Fruit fly (Drosophila melanogaster) whole organism, pupa: Measurements from ENCODE around the gene spdo.

Source experiments
- CG10348 ChIP-seq: fragments of 200-800 bp; sonication (Bioruptor generic); IDR thresholded peaks from 2 replicates; pipeline ENCODE4 v1.3.6; 2022; ENCODE audit warnings: missing biosample characterization, missing genetic modification characterization
- CG12605 ChIP-seq: fragments of 200-800 bp; sonication (Bioruptor generic); IDR thresholded peaks from 2 replicates; pipeline ENCODE4 v1.3.6; 2022; ENCODE audit warnings: missing biosample characterization, missing genetic modification characterization
- CG13204 ChIP-seq: fragments of 200-800 bp; sonication (Bioruptor generic); optimal IDR thresholded peaks from 2 replicates; lab custom pipeline; 2018; ENCODE audit warnings: missing biosample characterization, mild to moderate bottlenecking, missing genetic modification characterization, moderate library complexity
- CG14655 ChIP-seq: fragments of 200-800 bp; sonication (Bioruptor generic); optimal IDR thresholded peaks from 3 replicates; lab custom pipeline; 2017; ENCODE audit warnings: mild to moderate bottlenecking, missing biosample characterization, missing genetic modification reagents, missing genetic modification characterization
- CG15710 ChIP-seq: fragments of 200-800 bp; sonication (Bioruptor generic); optimal IDR thresholded peaks from 2 replicates; lab custom pipeline; 2018; ENCODE audit warnings: missing biosample characterization, mild to moderate bottlenecking, missing genetic modification characterization, moderate library complexity
- CG17806 ChIP-seq: fragments of 200-800 bp; sonication (Bioruptor generic); optimal IDR thresholded peaks from 2 replicates; lab custom pipeline; 2018; ENCODE audit warnings: missing biosample characterization, mild to moderate bottlenecking, missing genetic modification characterization, moderate library complexity
- CG32121 ChIP-seq: fragments of 200-800 bp; sonication (Bioruptor generic); IDR thresholded peaks from 2 replicates; pipeline ENCODE4 v1.3.6; 2022; ENCODE audit warnings: missing biosample characterization, missing genetic modification characterization
- CG34367 ChIP-seq: fragments of 200-800 bp; sonication (Bioruptor generic); optimal IDR thresholded peaks from 2 replicates; lab custom pipeline; 2018; ENCODE audit warnings: missing biosample characterization, mild to moderate bottlenecking, missing genetic modification characterization
- CG4496 ChIP-seq: fragments of 200-800 bp; sonication (Bioruptor generic); IDR thresholded peaks from 3 replicates; pipeline ENCODE4 v1.3.6; 2022; ENCODE audit warnings: missing biosample characterization, missing genetic modification characterization
- CG8159 ChIP-seq: fragments of 200-800 bp; sonication (Bioruptor generic); optimal IDR thresholded peaks from 3 replicates; lab custom pipeline; 2018; ENCODE audit warnings: missing biosample characterization, mild to moderate bottlenecking, missing genetic modification characterization, moderate library complexity
- CG8301 ChIP-seq: fragments of 200-800 bp; sonication (Bioruptor generic); optimal IDR thresholded peaks from 2 replicates; lab custom pipeline; 2018; ENCODE audit warnings: missing biosample characterization, mild to moderate bottlenecking, missing genetic modification characterization
- CG9948 ChIP-seq: fragments of 200-800 bp; sonication (Bioruptor generic); optimal IDR thresholded peaks from 2 replicates; lab custom pipeline; 2018; ENCODE audit warnings: missing biosample characterization, mild to moderate bottlenecking, missing genetic modification characterization, moderate library complexity
- D1 ChIP-seq: fragments of 200-800 bp; sonication (Bioruptor generic); optimal IDR thresholded peaks from 2 replicates; lab custom pipeline; 2018; ENCODE audit warnings: missing biosample characterization, mild to moderate bottlenecking, missing genetic modification characterization, moderate library complexity
- EcR ChIP-seq: fragments of 200-800 bp; sonication (Bioruptor generic); optimal IDR thresholded peaks from 3 replicates; lab custom pipeline; 2019; ENCODE audit warnings: missing biosample characterization, missing genetic modification characterization, mild to moderate bottlenecking, moderate library complexity, missing genetic modification reagents
- Ets98B ChIP-seq: fragments of 200-800 bp; sonication (Bioruptor generic); IDR thresholded peaks from 2 replicates; pipeline ENCODE4 v1.3.6; 2022; ENCODE audit warnings: missing biosample characterization, missing genetic modification characterization
- Pif1A ChIP-seq: fragments of 200-800 bp; sonication (Bioruptor generic); optimal IDR thresholded peaks from 3 replicates; lab custom pipeline; 2016; ENCODE audit warnings: missing biosample characterization, missing genetic modification characterization
- Pif1B ChIP-seq: fragments of 200-800 bp; sonication (Bioruptor generic); optimal IDR thresholded peaks from 3 replicates; lab custom pipeline; 2016; ENCODE audit warnings: missing biosample characterization, missing genetic modification characterization
- Snoo ChIP-seq: fragments of 200-800 bp; sonication (Bioruptor generic); optimal IDR thresholded peaks from 3 replicates; lab custom pipeline; 2017; ENCODE audit warnings: missing biosample characterization, mild to moderate bottlenecking, missing genetic modification characterization, inconsistent platforms
- fd96Ca ChIP-seq: fragments of 200-800 bp; sonication (Bioruptor generic); IDR thresholded peaks from 3 replicates; pipeline ENCODE4 v1.3.6; 2022; ENCODE audit warnings: missing biosample characterization, missing genetic modification characterization
- gl ChIP-seq: fragments of 200-800 bp; sonication (Bioruptor generic); optimal IDR thresholded peaks from 2 replicates; lab custom pipeline; 2018; ENCODE audit warnings: missing biosample characterization, mild to moderate bottlenecking, missing genetic modification characterization
- rn ChIP-seq: fragments of 200-800 bp; sonication (Bioruptor generic); IDR thresholded peaks from 2 replicates; pipeline ENCODE4 v1.3.6; 2022; ENCODE audit warnings: missing biosample characterization, missing genetic modification characterization

Gene spdo

dm6 chr3R:30465775-30466494, 10.5 kb upstream of the spdo start, which contains the start of gene PH4alphaEFB:
PH4alphaEFB (plus strand) TSS chr3R:30466050.
- TF ChIP-seq Snoo (tag; lab: Kevin White, UChicago) (no peak), CG15710 (tag; lab: Kevin White, UChicago) (no peak), CG10348 (GFP tag; lab: Robert Waterston, UW) (no peak), CG8301 (tag; lab: Kevin White, UChicago) (no peak), Pif1A (GFP tag; lab: Kevin White, UChicago) (no peak), CG13204 (GFP tag; lab: Kevin White, UChicago) (no peak), Pif1B (GFP tag; lab: Kevin White, UChicago) (no peak), gl (peak; percentile 1), rn (no peak), CG34367 (no peak), CG4496 (GFP tag; lab: Robert Waterston, UW) (no peak), CG17806 (tag; lab: Kevin White, UChicago) (no peak), CG9948 (tag; lab: Kevin White, UChicago) (no peak), CG14655 (no peak), Ets98B (GFP tag; lab: Robert Waterston, UW) (no peak), D1 (tag; lab: Kevin White, UChicago) (no peak), CG32121 (GFP tag; lab: Robert Waterston, UW) (no peak), fd96Ca (GFP tag; lab: Robert Waterston, UW) (no peak), EcR (GFP tag; lab: Kevin White, UChicago) (peak; percentile 72), CG8159 (tag; lab: Kevin White, UChicago) (no peak), CG12605 (GFP tag; lab: Robert Waterston, UW) (peak; percentile 53; the same call in 1 of the 2 replicates)

dm6 chr3R:30466515-30466914, 10.0 kb upstream of the spdo start:
- TF ChIP-seq CG4496 (GFP tag; lab: Robert Waterston, UW), result peak; percentile 14; the same call in 1 of the 3 replicates
- no peak for TF ChIP-seq CG12605 (GFP tag; lab: Robert Waterston, UW)
- TF ChIP-seq fd96Ca (GFP tag; lab: Robert Waterston, UW), result peak; percentile 38; the same call in 1 of the 3 replicates

- TF ChIP-seq Pif1A (GFP tag; lab: Kevin White, UChicago) (no peak), fd96Ca (GFP tag; lab: Robert Waterston, UW) (no peak), CG10348 (GFP tag; lab: Robert Waterston, UW) (no peak), CG8301 (tag; lab: Kevin White, UChicago) (no peak), Pif1B (GFP tag; lab: Kevin White, UChicago) (no peak), CG4496 (GFP tag; lab: Robert Waterston, UW) (no peak), rn (no peak), CG17806 (tag; lab: Kevin White, UChicago) (no peak), gl (no peak)
Measured at dm6 chr3R:30467062-30467461, 9.4 kb upstream of the spdo start.

- no peak for TF ChIP-seq gl
- TF ChIP-seq Snoo (tag; lab: Kevin White, UChicago), result no peak
- no peak for TF ChIP-seq CG17806 (tag; lab: Kevin White, UChicago)
- TF ChIP-seq CG34367, result no peak
- no peak for TF ChIP-seq CG8301 (tag; lab: Kevin White, UChicago)
- no peak for TF ChIP-seq CG9948 (tag; lab: Kevin White, UChicago)
- TF ChIP-seq CG15710 (tag; lab: Kevin White, UChicago), result no peak
- TF ChIP-seq EcR (GFP tag; lab: Kevin White, UChicago), result no peak
- no peak for TF ChIP-seq Pif1B (GFP tag; lab: Kevin White, UChicago)
- no peak for TF ChIP-seq CG14655
- no peak for TF ChIP-seq CG13204 (GFP tag; lab: Kevin White, UChicago)
- no peak for TF ChIP-seq CG32121 (GFP tag; lab: Robert Waterston, UW)
- no peak for TF ChIP-seq Pif1A (GFP tag; lab: Kevin White, UChicago)
- TF ChIP-seq Ets98B (GFP tag; lab: Robert Waterston, UW), result no peak
- TF ChIP-seq rn, result no peak
- no peak for TF ChIP-seq D1 (tag; lab: Kevin White, UChicago)
Measured at dm6 chr3R:30470690-30471089, 5.8 kb upstream of the spdo start.

dm6 chr3R:30472331-30472730, 4.2 kb upstream of the spdo start:
- TF ChIP-seq D1 (tag; lab: Kevin White, UChicago), result no peak
- TF ChIP-seq EcR (GFP tag; lab: Kevin White, UChicago), result peak; percentile 59

dm6 chr3R:30474667-30475213, 1.7 kb upstream of the spdo start:
- TF ChIP-seq CG34367 (no peak), CG13204 (GFP tag; lab: Kevin White, UChicago) (no peak), CG32121 (GFP tag; lab: Robert Waterston, UW) (no peak), D1 (tag; lab: Kevin White, UChicago) (no peak)
